Worm (Caenorhabditis elegans) whole organism, L4 larva: ENCODE results near the gene ZK105.8.

Experiments used
- ZK546.5 ChIP-seq, 2 experiments: sonication (generic microtip); optimal IDR thresholded peaks; 2 replicates each; lab custom pipeline; 2017; ENCODE audit warnings: missing biosample characterization in 2 of 2, missing genetic modification characterization in 2 of 2
- ceh-32 ChIP-seq: sonication (generic microtip); optimal IDR thresholded peaks from 2 replicates; lab custom pipeline; 2016; ENCODE audit warnings: mild to moderate bottlenecking, missing genetic modification characterization, missing compliant biosample characterization; ENCODE audit not compliant: poor library complexity
- ceh-82 ChIP-seq: sonication (generic microtip); optimal IDR thresholded peaks from 2 replicates; lab custom pipeline; 2017; ENCODE audit warnings: missing biosample characterization, missing genetic modification characterization
- dmd-6 ChIP-seq: fragments of 200-800 bp; sonication (Bioruptor generic); IDR thresholded peaks from 2 replicates; pipeline ENCODE4 v1.3.6; 2022; ENCODE audit warnings: missing genetic modification reagents, missing genetic modification characterization, missing compliant biosample characterization
- egl-27 ChIP-seq: sonication (generic microtip); optimal IDR thresholded peaks from 3 replicates; lab custom pipeline; 2017; ENCODE audit warnings: missing biosample characterization, missing genetic modification reagents, missing genetic modification characterization
- lin-1 ChIP-seq: fragments of 200-800 bp; sonication (Bioruptor generic); IDR thresholded peaks from 2 replicates; pipeline ENCODE4 v1.3.6; 2022; ENCODE audit warnings: missing genetic modification reagents, missing genetic modification characterization, missing compliant biosample characterization
- lsy-2 ChIP-seq, 2 experiments: fragments of 150-350 bp in 1 of 2; sonication (generic microtip) in 1 of 2; optimal IDR thresholded peaks; 2 replicates each; lab custom pipeline; 2014 to 2017; ENCODE audit warnings: missing biosample characterization in 2 of 2, missing genetic modification characterization in 2 of 2
- nhr-76 ChIP-seq: fragments of 150-350 bp; optimal IDR thresholded peaks from 2 replicates; lab custom pipeline; 2014; ENCODE audit warnings: missing biosample characterization, missing genetic modification characterization
- zag-1 ChIP-seq: fragments of 150-350 bp; optimal IDR thresholded peaks from 2 replicates; lab custom pipeline; 2014; ENCODE audit warnings: missing biosample characterization, missing genetic modification characterization

ce11 chrV:7726927-7727326 is 2.6 kb downstream of the ZK105.8 start:
- TF ChIP-seq zag-1 (tag; lab: Kevin White, UChicago) (no peak), dmd-6 (GFP tag; lab: Robert Waterston, UW) (no peak), nhr-76 (no peak), ceh-82 (tag; lab: Kevin White, UChicago) (no peak), egl-27 (tag; lab: Kevin White, UChicago) (no peak), ceh-32 (tag; lab: Kevin White, UChicago) (no peak), lsy-2 (tag; optimal IDR thresholded peaks at IDR 0.05; lab: Kevin White, UChicago) (no peak), ZK546.5 (tag; optimal IDR thresholded peaks at IDR 0.05; lab: Kevin White, UChicago) (no peak), lin-1 (GFP tag; lab: Robert Waterston, UW) (no peak)
